Fruit fly (Drosophila melanogaster) whole organism, embryonic: ENCODE results near the gene Tsc1.

Experiments used
- Adf1 ChIP-seq: fragments of 200-800 bp; sonication (Bioruptor generic); IDR thresholded peaks from 2 replicates; pipeline ENCODE4 v1.3.6; 2022; ENCODE audit warnings: missing biosample characterization, missing genetic modification characterization
- CG11560 ChIP-seq: fragments of 200-800 bp; sonication (Bioruptor generic); IDR thresholded peaks from 3 replicates; pipeline ENCODE4 v1.3.6; 2022; ENCODE audit warnings: missing biosample characterization, missing genetic modification characterization
- CG12155 ChIP-seq: fragments of 200-800 bp; sonication (Bioruptor generic); optimal IDR thresholded peaks from 3 replicates; lab custom pipeline; 2016; ENCODE audit warnings: missing biosample characterization, missing genetic modification characterization
- CG15011 ChIP-seq: fragments of 200-800 bp; sonication (Bioruptor generic); optimal IDR thresholded peaks from 3 replicates; lab custom pipeline; 2018; ENCODE audit warnings: missing biosample characterization, mild to moderate bottlenecking, missing genetic modification characterization
- CG2678 ChIP-seq: fragments of 200-800 bp; sonication (Bioruptor generic); optimal IDR thresholded peaks from 3 replicates; lab custom pipeline; 2019; ENCODE audit warnings: missing biosample characterization, mild to moderate bottlenecking, missing genetic modification characterization, moderate library complexity
- CG30020 ChIP-seq: fragments of 200-800 bp; optimal IDR thresholded peaks from 2 replicates; lab custom pipeline; 2019; ENCODE audit warnings: missing biosample characterization, mild to moderate bottlenecking, missing genetic modification characterization, moderate library complexity
- CG31441 ChIP-seq: fragments of 200-800 bp; sonication (Bioruptor generic); IDR thresholded peaks from 2 replicates; pipeline ENCODE4 v1.3.6; 2022; ENCODE audit warnings: missing biosample characterization, missing genetic modification characterization
- CG5953 ChIP-seq: fragments of 200-800 bp; sonication (Bioruptor generic); IDR thresholded peaks from 2 replicates; pipeline ENCODE4 v1.3.6; 2022; ENCODE audit warnings: missing biosample characterization, missing genetic modification characterization
- CG7839 ChIP-seq: fragments of 200-800 bp; sonication (Bioruptor generic); optimal IDR thresholded peaks from 3 replicates; lab custom pipeline; 2018; ENCODE audit warnings: missing biosample characterization, mild to moderate bottlenecking, missing genetic modification characterization, moderate library complexity
- Camta ChIP-seq: fragments of 200-800 bp; sonication (Bioruptor generic); optimal IDR thresholded peaks from 2 replicates; lab custom pipeline; 2016; ENCODE audit warnings: missing biosample characterization, missing genetic modification characterization
- Mad ChIP-seq: fragments of 200-800 bp; sonication (Bioruptor generic); optimal IDR thresholded peaks from 2 replicates; lab custom pipeline; 2016; ENCODE audit warnings: missing biosample characterization, missing genetic modification characterization
- Oli ChIP-seq: fragments of 200-800 bp; sonication (Bioruptor generic); optimal IDR thresholded peaks from 2 replicates; lab custom pipeline; 2018; ENCODE audit warnings: missing biosample characterization, mild to moderate bottlenecking, missing genetic modification characterization, moderate library complexity
- Rx ChIP-seq: fragments of 200-800 bp; sonication (Bioruptor generic); IDR thresholded peaks from 2 replicates; pipeline ENCODE4 v1.3.6; 2022; ENCODE audit warnings: missing biosample characterization, missing genetic modification characterization
- Stat92E ChIP-seq, 3 experiments: fragments of >200 bp in 2 of 3; fragments of 200-800 bp in 1 of 3; sonication (Bioruptor generic) in 1 of 3; optimal IDR thresholded peaks; 2 replicates each; lab custom pipeline; 2017 to 2019; ENCODE audit warnings: missing biosample characterization in 3 of 3, missing genetic modification characterization in 3 of 3, mild to moderate bottlenecking in 1 of 3, moderate library complexity in 1 of 3
- bsh ChIP-seq, 2 experiments: fragments of 200-800 bp; sonication (Bioruptor generic); optimal IDR thresholded peaks; 2 replicates each; lab custom pipeline; 2017 to 2018; ENCODE audit warnings: mild to moderate bottlenecking in 2 of 2, missing biosample characterization in 2 of 2, missing genetic modification characterization in 2 of 2, moderate library complexity in 1 of 2
- chinmo ChIP-seq: fragments of 200-800 bp; sonication (Bioruptor generic); IDR thresholded peaks from 4 replicates; pipeline ENCODE4 v1.3.6; 2022; ENCODE audit warnings: missing biosample characterization, missing genetic modification characterization; ENCODE audit not compliant: partially characterized antibody
- odd ChIP-seq: fragments of 200-800 bp; sonication (Bioruptor generic); optimal IDR thresholded peaks from 2 replicates; lab custom pipeline; 2017; ENCODE audit warnings: missing biosample characterization, mild to moderate bottlenecking, missing genetic modification characterization
- pita ChIP-seq: fragments of 200-800 bp; sonication (Bioruptor generic); optimal IDR thresholded peaks from 2 replicates; lab custom pipeline; 2017; ENCODE audit warnings: missing biosample characterization, mild to moderate bottlenecking, missing genetic modification characterization
- rib ChIP-seq: fragments of 200-800 bp; sonication (Bioruptor generic); IDR thresholded peaks from 2 replicates; pipeline ENCODE4 v1.3.6; 2022; ENCODE audit warnings: missing biosample characterization, missing genetic modification characterization
- sd ChIP-seq: fragments of 200-800 bp; sonication (Bioruptor generic); optimal IDR thresholded peaks from 3 replicates; lab custom pipeline; 2018; ENCODE audit warnings: missing biosample characterization, mild to moderate bottlenecking, missing genetic modification characterization, moderate library complexity
- sna ChIP-seq: fragments of 200-800 bp; sonication (Bioruptor generic); IDR thresholded peaks from 2 replicates; pipeline ENCODE4 v1.3.6; 2022; ENCODE audit warnings: missing biosample characterization, missing genetic modification characterization; ENCODE audit not compliant: partially characterized antibody
- sqz ChIP-seq: fragments of 200-800 bp; sonication (Bioruptor generic); optimal IDR thresholded peaks from 3 replicates; lab custom pipeline; 2018; ENCODE audit warnings: missing biosample characterization, mild to moderate bottlenecking, missing genetic modification characterization
- stwl ChIP-seq: fragments of 200-800 bp; sonication (Bioruptor generic); optimal IDR thresholded peaks from 3 replicates; lab custom pipeline; 2018; ENCODE audit warnings: missing biosample characterization, mild to moderate bottlenecking, missing genetic modification characterization, moderate library complexity
- vvl ChIP-seq: fragments of 200-800 bp; sonication (Bioruptor generic); IDR thresholded peaks from 2 replicates; pipeline ENCODE4 v1.3.6; 2022; ENCODE audit warnings: missing biosample characterization, missing genetic modification characterization
- z ChIP-seq: fragments of 200-800 bp; sonication (Bioruptor generic); IDR thresholded peaks from 3 replicates; pipeline ENCODE4 v1.3.6; 2022; ENCODE audit warnings: missing biosample characterization, missing genetic modification characterization
- zen2 ChIP-seq: fragments of 200-800 bp; sonication (Bioruptor generic); IDR thresholded peaks from 3 replicates; pipeline ENCODE4 v1.3.6; 2022; ENCODE audit warnings: missing biosample characterization, missing genetic modification characterization; ENCODE audit not compliant: partially characterized antibody

Tsc1 gene

dm6 chr3R:24169362-24169761 is 39.3 kb downstream of the Tsc1 start, which contains the start of gene CG5510 (continued):
- peak; percentile 91 for TF ChIP-seq CG31441 (GFP tag; lab: Robert Waterston, UW)
- TF ChIP-seq stwl (tag; lab: Kevin White, UChicago), result peak; percentile 89
- peak; percentile 28 for TF ChIP-seq CG12155 (GFP tag; lab: Kevin White, UChicago)
- TF ChIP-seq pita (GFP tag; lab: Kevin White, UChicago), result no peak
- 0 out of 2 replicates have a peak, but pooled peaks have one; percentile 27 for TF ChIP-seq Rx (GFP tag; lab: Robert Waterston, UW)
- no peak for TF ChIP-seq CG15011 (GFP tag; lab: Kevin White, UChicago)
- peak; percentile 75 for TF ChIP-seq Mad (GFP tag; lab: Kevin White, UChicago)
- peak in 1 of 2 experiments; percentile 45 for TF ChIP-seq bsh (GFP tag; optimal IDR thresholded peaks at IDR 0.05; lab: Kevin White, UChicago)

DNA sequence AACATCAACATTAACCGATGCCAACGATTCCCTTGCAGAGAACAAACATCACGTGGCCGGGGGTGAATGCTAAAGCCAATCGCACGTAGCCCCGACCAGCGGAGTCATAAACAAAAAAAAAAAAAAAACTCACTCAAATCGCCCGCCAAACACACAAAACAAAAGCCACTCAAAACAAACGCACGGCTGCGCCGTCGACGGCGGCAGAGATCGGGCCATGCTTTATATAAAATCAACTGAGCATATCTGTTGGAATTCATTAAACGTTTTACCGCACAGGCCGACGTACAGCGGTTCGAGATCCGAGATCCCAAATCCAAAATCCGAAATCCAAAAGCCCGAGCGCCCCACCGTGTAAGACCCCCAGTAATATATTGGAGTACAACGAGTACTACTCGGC is 42.3 kb downstream of the Tsc1 start, which contains the start of gene CG13606:
CG13606 (plus strand) TSS at position 250 of the 400 bp plus-strand sequence.
- TF ChIP-seq z (GFP tag; lab: Robert Waterston, UW) (peak; percentile 94), Camta (no peak), sqz (peak; percentile 75), vvl (GFP tag; lab: Robert Waterston, UW) (0 out of 2 replicates have a peak, but pooled peaks have one; percentile 15), Stat92E (GFP tag; optimal IDR thresholded peaks at IDR 0.05; lab: Kevin White, UChicago) (no peak), CG11560 (tag; lab: Robert Waterston, UW) (no peak), Oli (tag; lab: Kevin White, UChicago) (no peak), sna (GFP tag; lab: Robert Waterston, UW) (0 out of 2 replicates have a peak, but pooled peaks have one; percentile 22), odd (no peak), Adf1 (GFP tag; lab: Robert Waterston, UW) (peak; percentile 72), CG7839 (tag; lab: Kevin White, UChicago) (no peak), rib (no peak), sd (tag; lab: Kevin White, UChicago) (peak; percentile 52), CG30020 (tag; lab: Kevin White, UChicago) (no peak), zen2 (GFP tag; lab: Robert Waterston, UW) (0 out of 3 replicates have a peak, but pooled peaks have one; percentile 43), chinmo (peak; percentile 19; the same call in 1 of the 4 replicates), CG5953 (GFP tag; lab: Robert Waterston, UW) (no peak), CG2678 (tag; lab: Kevin White, UChicago) (no peak)
- TF ChIP-seq, all 482 proteins: peak for 8
